Fruit fly (Drosophila melanogaster): Measurements from ENCODE around the gene CG17959.
A peak's percentile ranks its signal among the peaks of the same experiment; 100 is the strongest.

Gene CG17959

dm6 chrX:2951637-2952036, 4.7 kb downstream of the CG17959 start (continued):
- no peak for TF ChIP-seq CG9705 (GFP tag; optimal IDR thresholded peaks at IDR 0.05)

- TF ChIP-seq Hr83 (GFP tag; optimal IDR thresholded peaks at IDR 0.05; ENCODE audit: poor library complexity, severe bottlenecking) (no peak), fru (GFP tag; optimal IDR thresholded peaks at IDR 0.05) (peak; percentile 5)
Measured at dm6 chrX:2956641-2957040, 9.7 kb downstream of the CG17959 start.

dm6 chrX:2963171-2963570, 16.3 kb downstream of the CG17959 start:
- TF ChIP-seq foxo (GFP tag; optimal IDR thresholded peaks at IDR 0.05) (no peak), psq (GFP tag; optimal IDR thresholded peaks at IDR 0.05) (no peak), dl (GFP tag; optimal IDR thresholded peaks at IDR 0.05; ENCODE audit: insufficient read depth in 1 of 2, partially characterized antibody in 2 of 2) (no peak), woc (GFP tag; optimal IDR thresholded peaks at IDR 0.05) (no peak), GATAd (GFP tag; optimal IDR thresholded peaks at IDR 0.05) (no peak), Hnf4 (GFP tag; optimal IDR thresholded peaks at IDR 0.05) (no peak), jim (GFP tag; optimal IDR thresholded peaks at IDR 0.05) (no peak), sv (GFP tag; optimal IDR thresholded peaks at IDR 0.05) (no peak), Dfd (GFP tag; optimal IDR thresholded peaks at IDR 0.05) (no peak), sage (GFP tag; optimal IDR thresholded peaks at IDR 0.05) (no peak), N (GFP tag; optimal IDR thresholded peaks at IDR 0.05) (no peak), Dif (GFP tag; optimal IDR thresholded peaks at IDR 0.05; ENCODE audit: partially characterized antibody) (no peak), br (GFP tag; optimal IDR thresholded peaks at IDR 0.05) (no peak), brk (GFP tag; optimal IDR thresholded peaks at IDR 0.05) (no peak), Jra (GFP tag; optimal IDR thresholded peaks at IDR 0.05) (no peak), HLH106 (tag; optimal IDR thresholded peaks at IDR 0.05) (no peak), h (GFP tag; optimal IDR thresholded peaks at IDR 0.05) (no peak), Hr83 (GFP tag; optimal IDR thresholded peaks at IDR 0.05; ENCODE audit: poor library complexity, severe bottlenecking) (no peak), Mio (GFP tag; optimal IDR thresholded peaks at IDR 0.05) (no peak)

dm6 chrX:2963790-2964335, 17.0 kb downstream of the CG17959 start:
- TF ChIP-seq Rel (GFP tag; optimal IDR thresholded peaks at IDR 0.05) (no peak), Rel (tag; optimal IDR thresholded peaks at IDR 0.05) (no peak)

- no peak for TF ChIP-seq CG32264 (GFP tag; optimal IDR thresholded peaks at IDR 0.05)
- TF ChIP-seq Myc (optimal IDR thresholded peaks at IDR 0.05), result no peak
- TF ChIP-seq fru (GFP tag; optimal IDR thresholded peaks at IDR 0.05), result peak; percentile 1
- no peak for TF ChIP-seq Abd-B (GFP tag; optimal IDR thresholded peaks at IDR 0.05)
- TF ChIP-seq Hr83 (GFP tag; optimal IDR thresholded peaks at IDR 0.05; ENCODE audit: poor library complexity, severe bottlenecking), result no peak
- peak; percentile 65 for TF ChIP-seq Vsx2 (GFP tag; optimal IDR thresholded peaks at IDR 0.05; ENCODE audit: partially characterized antibody)
- TF ChIP-seq dmrt93B (GFP tag; optimal IDR thresholded peaks at IDR 0.05), result no peak
- no peak for TF ChIP-seq CG9705 (GFP tag; optimal IDR thresholded peaks at IDR 0.05)
- TF ChIP-seq psq (GFP tag; optimal IDR thresholded peaks at IDR 0.05), result peak; percentile 50
- TF ChIP-seq tai (GFP tag; optimal IDR thresholded peaks at IDR 0.05), result no peak
- TF ChIP-seq CrebA (GFP tag; optimal IDR thresholded peaks at IDR 0.05; ENCODE audit: borderline replicate concordance), result no peak
- peak; percentile 55 for TF ChIP-seq jim (GFP tag; optimal IDR thresholded peaks at IDR 0.05)
- TF ChIP-seq br (GFP tag; optimal IDR thresholded peaks at IDR 0.05), result peak; percentile 11
- no peak for TF ChIP-seq sage (GFP tag; optimal IDR thresholded peaks at IDR 0.05)
- TF ChIP-seq Hnf4 (GFP tag; optimal IDR thresholded peaks at IDR 0.05), result no peak
- no peak for TF ChIP-seq GATAd (GFP tag; optimal IDR thresholded peaks at IDR 0.05)
- no peak for TF ChIP-seq Jra (GFP tag; optimal IDR thresholded peaks at IDR 0.05)
- no peak for TF ChIP-seq Mio (GFP tag; optimal IDR thresholded peaks at IDR 0.05)
- TF ChIP-seq Sp1 (GFP tag; optimal IDR thresholded peaks at IDR 0.05), result peak; percentile 27
- TF ChIP-seq Dfd (GFP tag; optimal IDR thresholded peaks at IDR 0.05), result no peak
- no peak for TF ChIP-seq woc (GFP tag; optimal IDR thresholded peaks at IDR 0.05)
- no peak for TF ChIP-seq N (GFP tag; optimal IDR thresholded peaks at IDR 0.05)
- no peak for TF ChIP-seq HLH106 (tag; optimal IDR thresholded peaks at IDR 0.05)
- no peak for TF ChIP-seq Hr78 (GFP tag; optimal IDR thresholded peaks at IDR 0.05)
- no peak for TF ChIP-seq brk (GFP tag; optimal IDR thresholded peaks at IDR 0.05)
- peak; percentile 3 for TF ChIP-seq h (GFP tag; optimal IDR thresholded peaks at IDR 0.05)
- TF ChIP-seq Dif (GFP tag; optimal IDR thresholded peaks at IDR 0.05; ENCODE audit: partially characterized antibody), result no peak
- no peak for TF ChIP-seq dsf (GFP tag; optimal IDR thresholded peaks at IDR 0.05; ENCODE audit: borderline replicate concordance)
Measured at dm6 chrX:2964678-2965231, 17.9 kb downstream of the CG17959 start.

Data from whole organism, wandering third instar larva.